Fruit fly (Drosophila melanogaster) whole organism, embryonic: Measurements from ENCODE around the gene Osi2.

ENCODE experiments used
- Abd-B ChIP-seq: fragments of 200-800 bp; sonication (Bioruptor generic); optimal IDR thresholded peaks from 2 replicates; lab custom pipeline; 2018; ENCODE audit warnings: missing biosample characterization, mild to moderate bottlenecking, missing genetic modification characterization, moderate library complexity
- Atf-2 ChIP-seq: fragments of 200-800 bp; sonication (Bioruptor generic); optimal IDR thresholded peaks from 2 replicates; lab custom pipeline; 2016; ENCODE audit warnings: missing biosample characterization, missing genetic modification characterization
- Awh ChIP-seq: fragments of 200-800 bp; sonication (Bioruptor generic); IDR thresholded peaks from 2 replicates; pipeline ENCODE4, ENCODE4 v1.3.6; 2022; ENCODE audit warnings: missing biosample characterization, missing genetic modification characterization
- Blimp-1 ChIP-seq: fragments of 200-800 bp; sonication (Bioruptor generic); optimal IDR thresholded peaks from 3 replicates; lab custom pipeline; 2018; ENCODE audit warnings: missing biosample characterization, missing genetic modification characterization, mild to moderate bottlenecking, moderate library complexity, missing genetic modification reagents
- CG1024 ChIP-seq: fragments of 200-800 bp; sonication (Bioruptor generic); IDR thresholded peaks from 2 replicates; pipeline ENCODE4 v1.3.6; 2022; ENCODE audit warnings: missing biosample characterization, missing genetic modification characterization
- CG10267 ChIP-seq: fragments of 200-800 bp; sonication (Bioruptor generic); optimal IDR thresholded peaks from 2 replicates; lab custom pipeline; 2018; ENCODE audit warnings: missing biosample characterization, mild to moderate bottlenecking, missing genetic modification characterization, moderate library complexity
- CG10959 ChIP-seq: fragments of 200-800 bp; sonication (Bioruptor generic); IDR thresholded peaks from 2 replicates; pipeline ENCODE4 v1.3.6; 2022; ENCODE audit warnings: missing biosample characterization, missing genetic modification characterization
- CG11247 ChIP-seq: fragments of 200-800 bp; sonication (Bioruptor generic); IDR thresholded peaks from 2 replicates; pipeline ENCODE4 v1.3.6; 2022; ENCODE audit warnings: missing biosample characterization, missing genetic modification characterization
- CG11398 ChIP-seq: fragments of 200-800 bp; sonication (Bioruptor generic); optimal IDR thresholded peaks from 2 replicates; lab custom pipeline; 2016; ENCODE audit warnings: missing biosample characterization, missing genetic modification characterization
- CG11695 ChIP-seq: fragments of 200-800 bp; sonication (Bioruptor generic); IDR thresholded peaks from 3 replicates; pipeline ENCODE4 v1.3.6; 2022; ENCODE audit warnings: missing biosample characterization, missing genetic modification characterization
- CG12659 ChIP-seq: fragments of 200-800 bp; sonication (Bioruptor generic); optimal IDR thresholded peaks from 3 replicates; lab custom pipeline; 2017; ENCODE audit warnings: mild to moderate bottlenecking, missing biosample characterization, missing genetic modification reagents, missing genetic modification characterization
- CG12942 ChIP-seq: fragments of 200-800 bp; sonication (Bioruptor generic); optimal IDR thresholded peaks from 3 replicates; lab custom pipeline; 2016; ENCODE audit warnings: missing biosample characterization, missing genetic modification characterization
- CG1603 ChIP-seq: fragments of 200-800 bp; sonication (Bioruptor generic); optimal IDR thresholded peaks from 2 replicates; lab custom pipeline; 2019; ENCODE audit warnings: missing biosample characterization, mild to moderate bottlenecking, missing genetic modification characterization, moderate library complexity
- CG17359 ChIP-seq: fragments of 200-800 bp; sonication (Bioruptor generic); optimal IDR thresholded peaks from 3 replicates; lab custom pipeline; 2018; ENCODE audit warnings: missing biosample characterization, mild to moderate bottlenecking, missing genetic modification characterization, moderate library complexity
- CG1792 ChIP-seq: fragments of 200-800 bp; sonication (Bioruptor generic); optimal IDR thresholded peaks from 2 replicates; lab custom pipeline; 2016; ENCODE audit warnings: missing biosample characterization, missing genetic modification characterization
- CG2129 ChIP-seq: fragments of 200-800 bp; sonication (Bioruptor generic); IDR thresholded peaks from 2 replicates; pipeline ENCODE4 v1.3.6; 2022; ENCODE audit warnings: missing biosample characterization, missing genetic modification characterization; ENCODE audit not compliant: partially characterized antibody
- CG2678 ChIP-seq: fragments of 200-800 bp; sonication (Bioruptor generic); optimal IDR thresholded peaks from 3 replicates; lab custom pipeline; 2019; ENCODE audit warnings: missing biosample characterization, mild to moderate bottlenecking, missing genetic modification characterization, moderate library complexity
- CG32532 ChIP-seq: fragments of 200-800 bp; sonication (Bioruptor generic); IDR thresholded peaks from 2 replicates; pipeline ENCODE4 v1.3.6; 2022; ENCODE audit warnings: missing biosample characterization, missing genetic modification characterization
- CG3281 ChIP-seq: fragments of 200-800 bp; sonication (Bioruptor generic); optimal IDR thresholded peaks from 3 replicates; lab custom pipeline; 2017; ENCODE audit warnings: missing biosample characterization, mild to moderate bottlenecking, missing genetic modification characterization
- CG34224 ChIP-seq: fragments of 200-800 bp; sonication (Bioruptor generic); IDR thresholded peaks from 3 replicates; pipeline ENCODE4 v1.3.6; 2022; ENCODE audit warnings: missing biosample characterization, missing genetic modification characterization; ENCODE audit not compliant: partially characterized antibody
- CG4328 ChIP-seq: fragments of 200-800 bp; sonication (Bioruptor generic); optimal IDR thresholded peaks from 3 replicates; lab custom pipeline; 2017; ENCODE audit warnings: missing biosample characterization, missing genetic modification reagents, missing genetic modification characterization
- CG4617 ChIP-seq: fragments of 200-800 bp; sonication (Bioruptor generic); optimal IDR thresholded peaks from 3 replicates; lab custom pipeline; 2016; ENCODE audit warnings: missing biosample characterization, missing genetic modification characterization, borderline replicate concordance
- CG7357 ChIP-seq: fragments of 200-800 bp; sonication (Bioruptor generic); IDR thresholded peaks from 3 replicates; pipeline ENCODE4 v1.3.6; 2022; ENCODE audit warnings: missing biosample characterization, missing genetic modification characterization
- CG7745 ChIP-seq: fragments of 200-800 bp; sonication (Bioruptor generic); optimal IDR thresholded peaks from 2 replicates; lab custom pipeline; 2018; ENCODE audit warnings: missing biosample characterization, mild to moderate bottlenecking, missing genetic modification characterization, moderate library complexity
- CG7839 ChIP-seq: fragments of 200-800 bp; sonication (Bioruptor generic); optimal IDR thresholded peaks from 3 replicates; lab custom pipeline; 2018; ENCODE audit warnings: missing biosample characterization, mild to moderate bottlenecking, missing genetic modification characterization, moderate library complexity
- CG7928 ChIP-seq: fragments of 200-800 bp; sonication (Bioruptor generic); optimal IDR thresholded peaks from 2 replicates; lab custom pipeline; 2017; ENCODE audit warnings: missing biosample characterization, mild to moderate bottlenecking, missing genetic modification characterization
- CTCF ChIP-seq: fragments of 200-800 bp; sonication (Bioruptor generic); optimal IDR thresholded peaks from 2 replicates; lab custom pipeline; 2017; ENCODE audit warnings: missing biosample characterization, mild to moderate bottlenecking, missing genetic modification characterization, moderate library complexity
- Camta ChIP-seq: fragments of 200-800 bp; sonication (Bioruptor generic); optimal IDR thresholded peaks from 2 replicates; lab custom pipeline; 2016; ENCODE audit warnings: missing biosample characterization, missing genetic modification characterization
- Dad ChIP-seq: fragments of 200-800 bp; sonication (Bioruptor generic); optimal IDR thresholded peaks from 3 replicates; lab custom pipeline; 2016; ENCODE audit warnings: missing biosample characterization, missing genetic modification characterization
- HLHmδ ChIP-seq: fragments of 200-800 bp; sonication (Bioruptor generic); optimal IDR thresholded peaks from 2 replicates; lab custom pipeline; 2018; ENCODE audit warnings: missing biosample characterization, mild to moderate bottlenecking, missing genetic modification characterization, moderate library complexity
- Optix ChIP-seq: fragments of 200-800 bp; sonication (Bioruptor generic); IDR thresholded peaks from 3 replicates; pipeline ENCODE4 v1.3.6; 2022; ENCODE audit warnings: missing biosample characterization, missing genetic modification characterization
- Sin3A ChIP-seq: fragments of >200 bp; optimal IDR thresholded peaks from 2 replicates; lab custom pipeline; 2018
- Sox100B ChIP-seq: fragments of 200-800 bp; sonication (Bioruptor generic); optimal IDR thresholded peaks from 3 replicates; lab custom pipeline; 2018; ENCODE audit warnings: missing biosample characterization, mild to moderate bottlenecking, missing genetic modification characterization
- Vsx1 ChIP-seq: fragments of 200-800 bp; sonication (Bioruptor generic); optimal IDR thresholded peaks from 2 replicates; lab custom pipeline; 2017; ENCODE audit warnings: missing biosample characterization, mild to moderate bottlenecking, missing genetic modification characterization, missing genetic modification reagents
- ci ChIP-seq: fragments of 200-800 bp; sonication (Bioruptor generic); IDR thresholded peaks from 3 replicates; pipeline ENCODE4 v1.3.6; 2022; ENCODE audit warnings: missing biosample characterization, missing genetic modification characterization
- crol ChIP-seq: fragments of 200-800 bp; sonication (Bioruptor generic); IDR thresholded peaks from 2 replicates; pipeline ENCODE4 v1.3.6; 2022; ENCODE audit warnings: missing biosample characterization, missing genetic modification characterization
- hth ChIP-seq: fragments of >200 bp; optimal IDR thresholded peaks from 2 replicates; lab custom pipeline; 2017; ENCODE audit warnings: inconsistent platforms
- jumu ChIP-seq: fragments of 200-800 bp; sonication (Bioruptor generic); optimal IDR thresholded peaks from 3 replicates; lab custom pipeline; 2016; ENCODE audit warnings: missing biosample characterization, missing genetic modification characterization
- oc ChIP-seq: fragments of 200-800 bp; sonication (Bioruptor generic); optimal IDR thresholded peaks from 2 replicates; lab custom pipeline; 2018; ENCODE audit warnings: missing biosample characterization, mild to moderate bottlenecking, missing genetic modification characterization, moderate library complexity
- otp ChIP-seq: fragments of 200-800 bp; sonication (Bioruptor generic); IDR thresholded peaks from 3 replicates; pipeline ENCODE4, ENCODE4 v1.3.6; 2022; ENCODE audit warnings: missing biosample characterization, missing genetic modification characterization
- pita ChIP-seq: fragments of 200-800 bp; sonication (Bioruptor generic); optimal IDR thresholded peaks from 2 replicates; lab custom pipeline; 2017; ENCODE audit warnings: missing biosample characterization, mild to moderate bottlenecking, missing genetic modification characterization
- sd ChIP-seq: fragments of 200-800 bp; sonication (Bioruptor generic); optimal IDR thresholded peaks from 3 replicates; lab custom pipeline; 2018; ENCODE audit warnings: missing biosample characterization, mild to moderate bottlenecking, missing genetic modification characterization, moderate library complexity
- zen ChIP-seq: fragments of 200-800 bp; sonication (Bioruptor generic); optimal IDR thresholded peaks from 3 replicates; lab custom pipeline; 2018; ENCODE audit warnings: missing biosample characterization, mild to moderate bottlenecking, missing genetic modification characterization, moderate library complexity
- zf30C ChIP-seq: fragments of 200-800 bp; sonication (Bioruptor generic); optimal IDR thresholded peaks from 3 replicates; lab custom pipeline; 2018; ENCODE audit warnings: missing biosample characterization, mild to moderate bottlenecking, missing genetic modification characterization

The Osi2 gene

DNA sequence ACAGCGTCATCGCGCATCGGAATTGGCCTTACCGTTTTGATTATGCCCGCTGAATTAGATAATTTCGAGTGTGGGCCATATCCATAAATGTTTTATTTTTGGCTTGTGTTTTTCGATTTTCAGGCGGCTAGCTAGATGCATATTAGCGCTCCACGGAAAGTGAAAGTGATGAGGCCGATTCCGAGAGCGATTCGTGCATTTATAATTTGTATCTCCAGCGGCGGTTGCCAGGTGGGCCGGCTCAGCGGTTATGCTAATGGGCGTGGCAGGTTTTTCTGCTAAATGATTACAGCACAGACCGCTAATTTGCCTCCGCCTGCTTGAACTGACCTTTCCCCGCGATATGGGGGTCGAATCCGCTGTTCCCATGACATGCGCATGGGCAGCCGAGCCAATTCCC, 35.8 kb downstream of the Osi2 start (continued):
- no peak for TF ChIP-seq CG4617 (GFP tag; lab: Kevin White, UChicago)
- TF ChIP-seq CG10267 (tag; lab: Kevin White, UChicago) = no peak
- no peak for TF ChIP-seq hth (lab: Kevin White, UChicago)
- no peak for TF ChIP-seq CG11695
- TF ChIP-seq CG12659 (GFP tag; lab: Kevin White, UChicago) = no peak

DNA sequence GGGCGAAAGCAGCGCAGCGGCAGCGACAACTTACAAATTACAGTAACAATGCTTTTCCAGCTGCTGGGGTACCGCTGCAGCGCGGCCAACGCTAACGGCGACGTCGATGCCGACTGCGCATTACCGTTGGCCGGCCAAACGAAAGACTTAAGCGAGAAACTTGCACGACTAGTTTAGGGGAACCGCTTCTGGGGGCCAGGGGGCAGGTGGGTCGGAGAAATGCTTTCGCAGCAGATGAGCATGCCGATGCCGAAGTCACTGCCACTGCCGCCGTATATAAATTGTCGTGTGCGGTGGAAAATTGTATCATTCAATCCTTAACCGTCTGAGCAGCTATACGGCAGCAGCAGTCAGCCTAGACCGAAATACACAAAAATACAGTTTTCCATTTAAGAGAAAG, 39.5 kb downstream of the Osi2 start, which contains the start of gene Osi7:
Gene Osi7, plus strand, starts transcription at position 301 of the 400 bp plus-strand sequence.
- TF ChIP-seq oc (tag; lab: Kevin White, UChicago) (peak; percentile 47), CG2129 (GFP tag; lab: Robert Waterston, UW) (no peak), Blimp-1 (GFP tag; lab: Kevin White, UChicago) (peak; percentile 41), Dad (GFP tag; lab: Kevin White, UChicago) (no peak), CG12942 (GFP tag; lab: Kevin White, UChicago) (no peak), HLHmδ (no peak), crol (GFP tag; lab: Robert Waterston, UW) (peak; percentile 50; the same call in 1 of the 2 replicates), sd (tag; lab: Kevin White, UChicago) (peak; percentile 25), Sin3A (no peak), jumu (no peak), CG10959 (no peak), CG2678 (tag; lab: Kevin White, UChicago) (no peak), CG11398 (GFP tag; lab: Kevin White, UChicago) (no peak)
- TF ChIP-seq, all 482 proteins: peak for 4

DNA sequence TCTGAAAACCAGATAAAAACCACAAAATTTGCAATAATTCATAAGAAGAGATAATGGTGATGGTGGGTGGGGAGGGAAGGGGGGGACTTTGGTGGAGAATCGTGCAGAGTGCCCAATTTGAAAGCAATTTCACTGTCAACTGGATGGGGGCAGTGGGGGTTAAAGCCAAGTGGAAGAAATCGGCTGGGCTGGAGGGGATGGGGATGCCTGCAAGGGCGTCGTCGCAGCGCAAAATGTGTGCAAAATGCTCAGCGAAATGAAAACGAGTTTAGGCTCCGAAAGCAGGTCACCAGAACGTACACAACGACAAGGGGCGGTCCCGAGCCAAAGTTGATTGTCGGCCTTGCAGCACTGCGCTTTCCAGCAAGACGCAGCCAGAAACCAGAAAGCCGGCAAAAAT, 43.6 kb downstream of the Osi2 start:
- TF ChIP-seq CG32532 (GFP tag; lab: Robert Waterston, UW) (no peak), ci (GFP tag; lab: Robert Waterston, UW) (0 out of 3 replicates have a peak, but pooled peaks have one; percentile 31)
- TF ChIP-seq, all 482 proteins: peak for 1

DNA sequence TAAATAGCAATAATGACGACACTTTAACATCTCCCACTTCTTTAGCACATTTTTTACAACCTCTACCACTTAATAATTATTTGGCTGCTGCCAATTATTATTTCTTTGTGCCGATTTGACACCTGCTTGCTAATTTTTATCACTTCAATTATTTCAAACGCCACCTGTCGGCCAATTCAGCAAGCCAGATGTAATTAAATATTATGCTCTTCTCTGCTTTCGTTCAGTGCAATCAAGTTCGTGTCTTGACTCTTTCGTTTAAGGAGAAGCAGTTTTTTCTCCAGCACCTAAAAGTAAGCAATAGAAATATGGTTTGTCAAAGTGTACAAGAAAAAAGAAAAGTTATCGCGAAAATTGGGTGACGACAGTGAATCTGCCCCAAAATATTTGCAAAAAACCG, 45.3 kb downstream of the Osi2 start:
- TF ChIP-seq CG7928 (GFP tag; lab: Kevin White, UChicago) (no peak), CG3281 (GFP tag; lab: Kevin White, UChicago) (no peak), CG1603 (tag; lab: Kevin White, UChicago) (peak; percentile 7), Blimp-1 (GFP tag; lab: Kevin White, UChicago) (peak; percentile 11), otp (no peak), CG4328 (no peak), Abd-B (GFP tag; lab: Kevin White, UChicago) (peak; percentile 59), CG17359 (tag; lab: Kevin White, UChicago) (no peak), Optix (GFP tag; lab: Robert Waterston, UW) (no peak), CG11247 (GFP tag; lab: Robert Waterston, UW) (peak; percentile 46), CTCF (GFP tag; lab: Kevin White, UChicago) (peak; percentile 90), Vsx1 (GFP tag; lab: Kevin White, UChicago) (no peak), Sox100B (GFP tag; lab: Kevin White, UChicago) (no peak), CG1792 (GFP tag; lab: Kevin White, UChicago) (no peak), pita (GFP tag; lab: Kevin White, UChicago) (peak; percentile 22), CG7839 (no peak), Atf-2 (GFP tag; lab: Kevin White, UChicago) (no peak), Camta (GFP tag; lab: Kevin White, UChicago) (no peak), zf30C (peak; percentile 71), CG34224 (GFP tag; lab: Robert Waterston, UW) (no peak), zen (peak; percentile 85), CG7745 (tag; lab: Kevin White, UChicago) (peak; percentile 20), Awh (GFP tag; lab: Robert Waterston, UW) (no peak), CG7357 (GFP tag; lab: Robert Waterston, UW) (no peak), CG1024 (GFP tag; lab: Robert Waterston, UW) (no peak)
